Worm (Caenorhabditis elegans) whole organism, midembryonic: ENCODE results near the gene top-2.

Experiments used
- cog-1 ChIP-seq: sonication (generic microtip); optimal IDR thresholded peaks from 2 replicates; lab custom pipeline; 2016; ENCODE audit warnings: missing genetic modification characterization, missing compliant biosample characterization
- flt-1 ChIP-seq: fragments of 200-800 bp; sonication (Bioruptor generic); IDR thresholded peaks from 2 replicates; pipeline ENCODE4 v1.3.6; 2022; ENCODE audit warnings: missing genetic modification characterization, missing compliant biosample characterization
- klf-2 ChIP-seq: fragments of 200-800 bp; sonication (Bioruptor generic); conservative IDR thresholded peaks from 2 replicates; pipeline ENCODE4 v1.3.6; 2022; ENCODE audit warnings: missing genetic modification reagents, missing genetic modification characterization, missing compliant biosample characterization
- med-1 ChIP-seq: sonication (generic microtip); optimal IDR thresholded peaks from 2 replicates; lab custom pipeline; 2017; ENCODE audit warnings: missing genetic modification characterization, mild to moderate bottlenecking, missing compliant biosample characterization, antibody characterized with exemption, missing genetic modification reagents; ENCODE audit not compliant: insufficient read depth
- ref-1 ChIP-seq: fragments of 200-800 bp; sonication (Bioruptor generic); conservative IDR thresholded peaks from 2 replicates; pipeline ENCODE4 v1.3.6; 2022; ENCODE audit warnings: missing genetic modification reagents, missing genetic modification characterization, missing compliant biosample characterization
- ztf-29 ChIP-seq: fragments of 200-800 bp; sonication (Bioruptor generic); IDR thresholded peaks from 2 replicates; pipeline ENCODE4 v1.3.6; 2022; ENCODE audit warnings: missing genetic modification reagents, missing genetic modification characterization, missing compliant biosample characterization

- TF ChIP-seq ref-1 (GFP tag; lab: Robert Waterston, UW) (no peak), med-1 (GFP tag; lab: Kevin White, UChicago) (no peak), flt-1 (GFP tag; lab: Robert Waterston, UW) (no peak), cog-1 (tag; lab: Kevin White, UChicago) (peak; percentile 31), ztf-29 (GFP tag; lab: Robert Waterston, UW) (no peak), klf-2 (GFP tag; lab: Robert Waterston, UW) (no peak)
These were observed 27.3 kb downstream of the top-2 start for ce11 chrII:11902203-11902602.
